Fruit fly (Drosophila melanogaster): ENCODE results near the gene SAK.

Gene SAK

dm6 chr3L:21483837-21484236 is 31.9 kb downstream of the SAK start (continued):
- TF ChIP-seq E2f2 (GFP tag; IDR thresholded peaks at IDR 0.05) (peak; percentile 43), NK7.1 (GFP tag; optimal IDR thresholded peaks at IDR 0.05) (no peak), CG3995 (GFP tag; optimal IDR thresholded peaks at IDR 0.05) (no peak), ac (GFP tag; optimal IDR thresholded peaks at IDR 0.05) (no peak), usp (GFP tag; optimal IDR thresholded peaks at IDR 0.05) (no peak), sens-2 (GFP tag; IDR thresholded peaks at IDR 0.05) (no peak), insv (GFP tag; optimal IDR thresholded peaks at IDR 0.05) (peak; percentile 50 to 98), CG1792 (GFP tag; optimal IDR thresholded peaks at IDR 0.05) (no peak), exex (tag; optimal IDR thresholded peaks at IDR 0.05) (no peak), az2 (GFP tag; optimal IDR thresholded peaks at IDR 0.05) (no peak), Ssrp (tag; optimal IDR thresholded peaks at IDR 0.05) (no peak), corto (GFP tag; optimal IDR thresholded peaks at IDR 0.05) (no peak), luna (GFP tag; optimal IDR thresholded peaks at IDR 0.05) (no peak), CG12744 (GFP tag; optimal IDR thresholded peaks at IDR 0.05) (peak; percentile 1), CG7963 (GFP tag; IDR thresholded peaks at IDR 0.05; ENCODE audit: partially characterized antibody) (no peak), CG12104 (GFP tag; optimal IDR thresholded peaks at IDR 0.05) (no peak), sima (GFP tag; optimal IDR thresholded peaks at IDR 0.05) (no peak), ap (GFP tag; IDR thresholded peaks at IDR 0.05) (no peak), CG31388 (GFP tag; optimal IDR thresholded peaks at IDR 0.05) (no peak), CG7839 (tag; optimal IDR thresholded peaks at IDR 0.05) (no peak), CG17385 (GFP tag; optimal IDR thresholded peaks at IDR 0.05) (no peak), Myb (GFP tag; optimal IDR thresholded peaks at IDR 0.05) (peak; percentile 80), Nf-YC (tag; optimal IDR thresholded peaks at IDR 0.05) (no peak), Optix (GFP tag; IDR thresholded peaks at IDR 0.05) (no peak), CG33213 (GFP tag; optimal IDR thresholded peaks at IDR 0.05) (peak; percentile 77), CG31365 (tag; optimal IDR thresholded peaks at IDR 0.05) (peak; percentile 68), Opbp (GFP tag; IDR thresholded peaks at IDR 0.05; ENCODE audit: partially characterized antibody) (no peak), fd102C (GFP tag; optimal IDR thresholded peaks at IDR 0.05) (no peak), Hr51 (GFP tag; optimal IDR thresholded peaks at IDR 0.05) (peak in 1 of 2 experiments; percentile 25), onecut (GFP tag; IDR thresholded peaks at IDR 0.05) (no peak), CG12155 (GFP tag; optimal IDR thresholded peaks at IDR 0.05) (no peak), repo (GFP tag; optimal IDR thresholded peaks at IDR 0.05) (no peak), CG34376 (GFP tag; optimal IDR thresholded peaks at IDR 0.05) (no peak), Hmr (GFP tag; optimal IDR thresholded peaks at IDR 0.05) (peak; percentile 84), CG4820 (GFP tag; optimal IDR thresholded peaks at IDR 0.05) (peak; percentile 19), CG13624 (GFP tag; optimal IDR thresholded peaks at IDR 0.05) (peak; percentile 53), CG4730 (GFP tag; IDR thresholded peaks at IDR 0.05) (no peak), sc (optimal IDR thresholded peaks at IDR 0.05) (no peak), sc (GFP tag; optimal IDR thresholded peaks at IDR 0.05) (no peak), CG11696 (GFP tag; IDR thresholded peaks at IDR 0.05) (no peak), CG4282 (GFP tag; optimal IDR thresholded peaks at IDR 0.05) (no peak), CG10543 (GFP tag; optimal IDR thresholded peaks at IDR 0.05) (no peak), Gug (GFP tag; IDR thresholded peaks at IDR 0.05) (no peak), CG4617 (GFP tag; optimal IDR thresholded peaks at IDR 0.05; ENCODE audit: borderline replicate concordance) (no peak), br (optimal IDR thresholded peaks at IDR 0.05) (no peak), CG17912 (GFP tag; optimal IDR thresholded peaks at IDR 0.05) (peak; percentile 54), CG32772 (GFP tag; IDR thresholded peaks at IDR 0.05) (no peak), oc (tag; optimal IDR thresholded peaks at IDR 0.05) (no peak), esg (GFP tag; conservative IDR thresholded peaks at IDR 0.05) (no peak), CG1602 (GFP tag; optimal IDR thresholded peaks at IDR 0.05) (no peak), CG9876 (GFP tag; optimal IDR thresholded peaks at IDR 0.05) (no peak), ham (GFP tag; IDR thresholded peaks at IDR 0.05) (no peak), CG17186 (GFP tag; optimal IDR thresholded peaks at IDR 0.05) (no peak)

Measured in whole organism, embryonic.